Fruit fly (Drosophila melanogaster) whole organism, embryonic: ENCODE results near the gene mRpS35.

Source experiments
- Atf-2 ChIP-seq: fragments of 200-800 bp; sonication (Bioruptor generic); optimal IDR thresholded peaks from 2 replicates; lab custom pipeline; 2016; ENCODE audit warnings: missing biosample characterization, missing genetic modification characterization
- CG1024 ChIP-seq: fragments of 200-800 bp; sonication (Bioruptor generic); IDR thresholded peaks from 2 replicates; pipeline ENCODE4 v1.3.6; 2022; ENCODE audit warnings: missing biosample characterization, missing genetic modification characterization
- CG11723 ChIP-seq: fragments of 200-800 bp; sonication (Bioruptor generic); optimal IDR thresholded peaks from 2 replicates; lab custom pipeline; 2017; ENCODE audit warnings: missing biosample characterization, mild to moderate bottlenecking, missing genetic modification characterization
- CG1233 ChIP-seq: fragments of 200-800 bp; sonication (Bioruptor generic); optimal IDR thresholded peaks from 4 replicates; lab custom pipeline; 2018; ENCODE audit warnings: missing biosample characterization, mild to moderate bottlenecking, missing genetic modification characterization
- CG12659 ChIP-seq: fragments of 200-800 bp; sonication (Bioruptor generic); optimal IDR thresholded peaks from 3 replicates; lab custom pipeline; 2017; ENCODE audit warnings: mild to moderate bottlenecking, missing biosample characterization, missing genetic modification reagents, missing genetic modification characterization
- CG1603 ChIP-seq: fragments of 200-800 bp; sonication (Bioruptor generic); optimal IDR thresholded peaks from 2 replicates; lab custom pipeline; 2019; ENCODE audit warnings: missing biosample characterization, mild to moderate bottlenecking, missing genetic modification characterization, moderate library complexity
- CG1647 ChIP-seq: fragments of 200-800 bp; sonication (Bioruptor generic); optimal IDR thresholded peaks from 3 replicates; lab custom pipeline; 2016; ENCODE audit warnings: missing biosample characterization, missing genetic modification characterization
- CG16815 ChIP-seq: fragments of 200-800 bp; sonication (Bioruptor generic); optimal IDR thresholded peaks from 3 replicates; lab custom pipeline; 2017; ENCODE audit warnings: missing biosample characterization, mild to moderate bottlenecking, missing genetic modification characterization
- CG2678 ChIP-seq: fragments of 200-800 bp; sonication (Bioruptor generic); optimal IDR thresholded peaks from 3 replicates; lab custom pipeline; 2019; ENCODE audit warnings: missing biosample characterization, mild to moderate bottlenecking, missing genetic modification characterization, moderate library complexity
- CG34422 ChIP-seq: fragments of 200-800 bp; sonication (Bioruptor generic); IDR thresholded peaks from 3 replicates; pipeline ENCODE4 v1.3.6; 2022; ENCODE audit warnings: missing biosample characterization, missing genetic modification characterization
- CG3726 ChIP-seq: fragments of 200-800 bp; sonication (Bioruptor generic); IDR thresholded peaks from 3 replicates; pipeline ENCODE4, ENCODE4 v1.3.6; 2022; ENCODE audit warnings: missing biosample characterization, missing genetic modification characterization
- CG3847 ChIP-seq: fragments of 200-800 bp; sonication (Bioruptor generic); IDR thresholded peaks from 2 replicates; pipeline ENCODE4 v1.3.6; 2022; ENCODE audit warnings: missing biosample characterization, missing genetic modification characterization
- CG6254 ChIP-seq: fragments of 200-800 bp; sonication (Bioruptor generic); optimal IDR thresholded peaks from 3 replicates; lab custom pipeline; 2017; ENCODE audit warnings: mild to moderate bottlenecking, missing biosample characterization, missing genetic modification reagents, missing genetic modification characterization
- CG6689 ChIP-seq: fragments of 200-800 bp; sonication (Bioruptor generic); IDR thresholded peaks from 2 replicates; pipeline ENCODE4 v1.3.6; 2022; ENCODE audit warnings: missing biosample characterization, missing genetic modification characterization
- CG8290 ChIP-seq, 3 experiments: fragments of 200-800 bp; sonication (Bioruptor generic); optimal IDR thresholded peaks; 2 replicates each; lab custom pipeline; 2016 to 2019; ENCODE audit warnings: missing biosample characterization in 3 of 3, missing genetic modification characterization in 3 of 3, mild to moderate bottlenecking in 2 of 3, moderate library complexity in 1 of 3
- CG8478 ChIP-seq: fragments of >200 bp; optimal IDR thresholded peaks from 2 replicates; lab custom pipeline; 2018
- CG9797 ChIP-seq: fragments of 200-800 bp; sonication (Bioruptor generic); optimal IDR thresholded peaks from 3 replicates; lab custom pipeline; 2018; ENCODE audit warnings: missing biosample characterization, mild to moderate bottlenecking, missing genetic modification characterization
- Dref ChIP-seq: fragments of 200-800 bp; sonication (Bioruptor generic); IDR thresholded peaks from 2 replicates; pipeline ENCODE4 v1.3.6; 2022; ENCODE audit warnings: missing biosample characterization, missing genetic modification characterization
- E2f2 ChIP-seq: fragments of 200-800 bp; sonication (Bioruptor generic); IDR thresholded peaks from 2 replicates; pipeline ENCODE4 v1.3.6; 2022; ENCODE audit warnings: missing biosample characterization, missing genetic modification characterization
- Ets97D ChIP-seq: fragments of 200-800 bp; sonication (Bioruptor generic); optimal IDR thresholded peaks from 3 replicates; lab custom pipeline; 2016; ENCODE audit warnings: missing biosample characterization, missing genetic modification characterization
- H15 ChIP-seq: fragments of 200-800 bp; sonication (Bioruptor generic); IDR thresholded peaks from 3 replicates; pipeline ENCODE4 v1.3.6; 2022; ENCODE audit warnings: missing biosample characterization, missing genetic modification characterization
- Hand ChIP-seq: fragments of 200-800 bp; sonication (Bioruptor generic); optimal IDR thresholded peaks from 2 replicates; lab custom pipeline; 2017; ENCODE audit warnings: mild to moderate bottlenecking, missing biosample characterization, missing genetic modification reagents, missing genetic modification characterization
- Hr51 ChIP-seq, 2 experiments: fragments of 200-800 bp; sonication (Bioruptor generic); optimal IDR thresholded peaks; 2 replicates in 1 of 2; 3 replicates in 1 of 2; lab custom pipeline; 2016 to 2018; ENCODE audit warnings: missing biosample characterization in 2 of 2, missing genetic modification characterization in 2 of 2, mild to moderate bottlenecking in 1 of 2, moderate library complexity in 1 of 2
- Mad ChIP-seq: fragments of 200-800 bp; sonication (Bioruptor generic); optimal IDR thresholded peaks from 2 replicates; lab custom pipeline; 2016; ENCODE audit warnings: missing biosample characterization, missing genetic modification characterization
- NFAT ChIP-seq: fragments of 200-800 bp; sonication (Bioruptor generic); IDR thresholded peaks from 2 replicates; pipeline ENCODE4 v1.3.6; 2022; ENCODE audit warnings: missing biosample characterization, missing genetic modification characterization
- Rx ChIP-seq: fragments of 200-800 bp; sonication (Bioruptor generic); IDR thresholded peaks from 2 replicates; pipeline ENCODE4 v1.3.6; 2022; ENCODE audit warnings: missing biosample characterization, missing genetic modification characterization
- Sox102F ChIP-seq: fragments of 200-800 bp; sonication (Bioruptor generic); optimal IDR thresholded peaks from 2 replicates; lab custom pipeline; 2018; ENCODE audit warnings: missing biosample characterization, mild to moderate bottlenecking, missing genetic modification characterization, moderate library complexity
- bcd ChIP-seq: fragments of 200-800 bp; sonication (Bioruptor generic); optimal IDR thresholded peaks from 2 replicates; lab custom pipeline; 2017; ENCODE audit warnings: missing biosample characterization, mild to moderate bottlenecking, missing genetic modification characterization
- bowl ChIP-seq: fragments of 200-800 bp; sonication (Bioruptor generic); IDR thresholded peaks from 2 replicates; pipeline ENCODE4 v1.3.6; 2022; ENCODE audit warnings: missing biosample characterization, missing genetic modification characterization
- bsh ChIP-seq, 2 experiments: fragments of 200-800 bp; sonication (Bioruptor generic); optimal IDR thresholded peaks; 2 replicates each; lab custom pipeline; 2017 to 2018; ENCODE audit warnings: mild to moderate bottlenecking in 2 of 2, missing biosample characterization in 2 of 2, missing genetic modification characterization in 2 of 2, moderate library complexity in 1 of 2
- eve ChIP-seq, 2 experiments: fragments of >200 bp; optimal IDR thresholded peaks; 2 replicates each; lab custom pipeline; 2017; ENCODE audit warnings: missing biosample characterization in 2 of 2, missing genetic modification characterization in 2 of 2
- fd3F ChIP-seq: fragments of 200-800 bp; sonication (Bioruptor generic); optimal IDR thresholded peaks from 2 replicates; lab custom pipeline; 2018; ENCODE audit warnings: missing biosample characterization, mild to moderate bottlenecking, missing genetic modification characterization, moderate library complexity
- gce ChIP-seq: fragments of 200-800 bp; sonication (Bioruptor generic); IDR thresholded peaks from 3 replicates; pipeline ENCODE4 v1.3.6; 2022; ENCODE audit warnings: missing biosample characterization, missing genetic modification characterization
- grn ChIP-seq: fragments of 200-800 bp; sonication (Bioruptor generic); optimal IDR thresholded peaks from 3 replicates; lab custom pipeline; 2017; ENCODE audit warnings: missing biosample characterization, missing genetic modification characterization
- gro ChIP-seq: fragments of 200-800 bp; sonication (Bioruptor generic); optimal IDR thresholded peaks from 2 replicates; lab custom pipeline; 2016; ENCODE audit warnings: missing biosample characterization, missing genetic modification characterization
- ham ChIP-seq: fragments of 200-800 bp; sonication (Bioruptor generic); IDR thresholded peaks from 2 replicates; pipeline ENCODE4 v1.3.6; 2022; ENCODE audit warnings: missing biosample characterization, missing genetic modification characterization
- insv ChIP-seq, 2 experiments: fragments of 200-800 bp; sonication (Bioruptor generic); optimal IDR thresholded peaks; 3 replicates each; lab custom pipeline; 2016 to 2018; ENCODE audit warnings: missing biosample characterization in 2 of 2, missing genetic modification characterization in 2 of 2
- maf-S ChIP-seq: fragments of 200-800 bp; sonication (Bioruptor generic); optimal IDR thresholded peaks from 2 replicates; lab custom pipeline; 2016; ENCODE audit warnings: missing biosample characterization, missing genetic modification characterization
- pan ChIP-seq, 4 experiments: fragments of >200 bp in 3 of 4; fragments of 200-800 bp in 1 of 4; sonication (Bioruptor generic) in 1 of 4; optimal IDR thresholded peaks in 3 of 4; IDR thresholded peaks in 1 of 4; 2 replicates each; pipeline versions ENCODE4 v1.3.6 to Lab custom; 2017 to 2022; ENCODE audit warnings: missing biosample characterization in 2 of 4, missing genetic modification characterization in 2 of 4, mixed read lengths in 1 of 4
- pfk ChIP-seq: fragments of 200-800 bp; sonication (Bioruptor generic); optimal IDR thresholded peaks from 2 replicates; lab custom pipeline; 2018; ENCODE audit warnings: missing biosample characterization, mild to moderate bottlenecking, missing genetic modification characterization, moderate library complexity
- sisA ChIP-seq: fragments of 200-800 bp; sonication (Bioruptor generic); IDR thresholded peaks from 2 replicates; pipeline ENCODE4 v1.3.6; 2022; ENCODE audit warnings: missing biosample characterization, missing genetic modification characterization
- slou ChIP-seq: fragments of 200-800 bp; sonication (Bioruptor generic); optimal IDR thresholded peaks from 3 replicates; lab custom pipeline; 2016; ENCODE audit warnings: missing biosample characterization, missing genetic modification characterization
- sob ChIP-seq: fragments of 200-800 bp; sonication (Bioruptor generic); IDR thresholded peaks from 2 replicates; pipeline ENCODE4 v1.3.6; 2022; ENCODE audit warnings: missing biosample characterization, missing genetic modification characterization
- stc ChIP-seq: fragments of 200-800 bp; sonication (Bioruptor generic); IDR thresholded peaks from 2 replicates; pipeline ENCODE4 v1.3.6; 2022; ENCODE audit warnings: missing biosample characterization, missing genetic modification characterization
- stwl ChIP-seq: fragments of 200-800 bp; sonication (Bioruptor generic); optimal IDR thresholded peaks from 3 replicates; lab custom pipeline; 2018; ENCODE audit warnings: missing biosample characterization, mild to moderate bottlenecking, missing genetic modification characterization, moderate library complexity
- sug ChIP-seq: fragments of 200-800 bp; optimal IDR thresholded peaks from 2 replicates; lab custom pipeline; 2019; ENCODE audit warnings: missing biosample characterization, mild to moderate bottlenecking, missing genetic modification characterization, moderate library complexity
- toy ChIP-seq: fragments of 200-800 bp; sonication (Bioruptor generic); IDR thresholded peaks from 2 replicates; pipeline ENCODE4 v1.3.6; 2022; ENCODE audit warnings: missing biosample characterization, missing genetic modification characterization
- trem ChIP-seq: fragments of 200-800 bp; optimal IDR thresholded peaks from 3 replicates; lab custom pipeline; 2019; ENCODE audit warnings: missing biosample characterization, mild to moderate bottlenecking, missing genetic modification characterization, moderate library complexity
- tup ChIP-seq: fragments of 200-800 bp; sonication (Bioruptor generic); optimal IDR thresholded peaks from 2 replicates; lab custom pipeline; 2016; ENCODE audit warnings: missing biosample characterization, mild to moderate bottlenecking, missing genetic modification characterization, moderate library complexity
- vnd ChIP-seq: fragments of 200-800 bp; sonication (Bioruptor generic); IDR thresholded peaks from 3 replicates; pipeline ENCODE4 v1.3.6; 2022; ENCODE audit warnings: missing biosample characterization, missing genetic modification characterization; ENCODE audit not compliant: partially characterized antibody

Gene mRpS35

dm6 chr3L:2822955-2823354 lies 42.3 kb downstream of the mRpS35 start (continued):
- no peak for TF ChIP-seq tup (GFP tag; lab: Kevin White, UChicago)
- no peak for TF ChIP-seq Atf-2 (GFP tag; lab: Kevin White, UChicago)
- TF ChIP-seq CG12659 (GFP tag; lab: Kevin White, UChicago) = no peak
- no peak for TF ChIP-seq CG9797 (GFP tag; lab: Kevin White, UChicago)
- TF ChIP-seq ham = no peak
- no peak for TF ChIP-seq Mad (GFP tag; lab: Kevin White, UChicago)
- TF ChIP-seq Hand (GFP tag; lab: Kevin White, UChicago) = no peak
- peak; percentile 69 for TF ChIP-seq CG1603 (tag; lab: Kevin White, UChicago)
- peak; percentile 34 for TF ChIP-seq gro (GFP tag; lab: Kevin White, UChicago)
- no peak for TF ChIP-seq sob (GFP tag; lab: Robert Waterston, UW)
- peak; percentile 49; the same call in 1 of the 2 replicates for TF ChIP-seq sisA (GFP tag; lab: Robert Waterston, UW)
- TF ChIP-seq vnd = no peak
- no peak for TF ChIP-seq insv (GFP tag; optimal IDR thresholded peaks at IDR 0.05; lab: Kevin White, UChicago)
- peak; percentile 44; the same call in 1 of the 3 replicates for TF ChIP-seq CG34422
- no peak for TF ChIP-seq CG3847 (GFP tag; lab: Robert Waterston, UW)
- no peak for TF ChIP-seq pan (optimal IDR thresholded peaks at IDR 0.05; lab: Kevin White, UChicago)
- peak in 1 of 2 experiments; percentile 54 for TF ChIP-seq pan (GFP tag; optimal IDR thresholded peaks at IDR 0.05 in 1 of 2, IDR thresholded peaks at IDR 0.05 in 1 of 2)
- no peak for TF ChIP-seq pfk
- peak; percentile 50; the same call in 1 of the 2 replicates for TF ChIP-seq CG6689 (GFP tag; lab: Robert Waterston, UW)
- TF ChIP-seq trem (tag; lab: Kevin White, UChicago) = no peak
- TF ChIP-seq fd3F (GFP tag; lab: Kevin White, UChicago) = no peak
- TF ChIP-seq Ets97D = no peak
- TF ChIP-seq NFAT = no peak
- peak; percentile 55; the same call in 1 of the 2 replicates for TF ChIP-seq stc (GFP tag; lab: Robert Waterston, UW)
- TF ChIP-seq gce (GFP tag; lab: Robert Waterston, UW) = no peak; the same call in 2 of the 3 replicates
- TF ChIP-seq CG6254 = no peak
- peak; percentile 36 for TF ChIP-seq CG8290 (GFP tag; optimal IDR thresholded peaks at IDR 0.05; lab: Kevin White, UChicago)
- TF ChIP-seq CG8290 (tag; optimal IDR thresholded peaks at IDR 0.05; lab: Kevin White, UChicago) = peak in 1 of 2 experiments; percentile 48
- peak; percentile 35; the same call in 1 of the 2 replicates for TF ChIP-seq Rx (GFP tag; lab: Robert Waterston, UW)
- TF ChIP-seq CG16815 (GFP tag; lab: Kevin White, UChicago) = peak; percentile 18
- TF ChIP-seq CG3726 (GFP tag; lab: Robert Waterston, UW) = 0 out of 3 replicates have a peak, but pooled peaks have one; percentile 40
- no peak for TF ChIP-seq bowl
- TF ChIP-seq CG1024 (GFP tag; lab: Robert Waterston, UW) = peak; percentile 7; the same call in 1 of the 2 replicates
- TF ChIP-seq maf-S (GFP tag; lab: Kevin White, UChicago) = no peak
- peak in 1 of 2 experiments; percentile 50 for TF ChIP-seq Hr51 (GFP tag; optimal IDR thresholded peaks at IDR 0.05; lab: Kevin White, UChicago)
- TF ChIP-seq Sox102F = peak; percentile 49
- TF ChIP-seq CG2678 (tag; lab: Kevin White, UChicago) = peak; percentile 68
- TF ChIP-seq E2f2 (GFP tag; lab: Robert Waterston, UW) = no peak
- TF ChIP-seq bcd (GFP tag; lab: Kevin White, UChicago) = peak; percentile 57
- TF ChIP-seq CG1647 (GFP tag; lab: Kevin White, UChicago) = peak; percentile 12
- no peak for TF ChIP-seq CG8478 (lab: Kevin White, UChicago)
- TF ChIP-seq Dref (GFP tag; lab: Robert Waterston, UW) = no peak
- TF ChIP-seq stwl (tag; lab: Kevin White, UChicago) = no peak
- no peak for TF ChIP-seq H15 (GFP tag; lab: Robert Waterston, UW)
- TF ChIP-seq bsh (GFP tag; optimal IDR thresholded peaks at IDR 0.05; lab: Kevin White, UChicago) = peak; percentile 51 to 91
- no peak for TF ChIP-seq CG1233 (GFP tag; lab: Kevin White, UChicago)
- no peak for TF ChIP-seq sug
- no peak for TF ChIP-seq slou (GFP tag; lab: Kevin White, UChicago)
- TF ChIP-seq CG11723 = no peak
- no peak for TF ChIP-seq toy (GFP tag; lab: Robert Waterston, UW)
- TF ChIP-seq grn (GFP tag; lab: Kevin White, UChicago) = no peak
- no peak for TF ChIP-seq eve (GFP tag; optimal IDR thresholded peaks at IDR 0.05; lab: Kevin White, UChicago)
